Worm (Caenorhabditis elegans) whole organism, mixed stage, embryonic: ENCODE measurements around the gene Y41D4B.17.

Experiments
- M03D4.4 ChIP-seq: sonication (generic microtip); optimal IDR thresholded peaks from 2 replicates; lab custom pipeline; 2017; ENCODE audit warnings: mild to moderate bottlenecking, missing genetic modification characterization, missing compliant biosample characterization
- bed-3 ChIP-seq: fragments of 200-800 bp; sonication (Bioruptor generic); optimal IDR thresholded peaks from 3 replicates; lab custom pipeline; 2018; ENCODE audit warnings: mild to moderate bottlenecking, missing genetic modification characterization, moderate library complexity, missing compliant biosample characterization
- ceh-43 ChIP-seq: fragments of 200-800 bp; sonication (Bioruptor generic); optimal IDR thresholded peaks from 2 replicates; lab custom pipeline; 2018; ENCODE audit warnings: mild to moderate bottlenecking, missing genetic modification characterization, moderate library complexity, missing compliant biosample characterization
- ceh-83 ChIP-seq: fragments of 200-800 bp; sonication (Bioruptor generic); optimal IDR thresholded peaks from 2 replicates; lab custom pipeline; 2018; ENCODE audit warnings: mild to moderate bottlenecking, missing genetic modification characterization, missing compliant biosample characterization
- ces-1 ChIP-seq: fragments of 150-350 bp; optimal IDR thresholded peaks from 2 replicates; lab custom pipeline; 2014; ENCODE audit warnings: missing biosample characterization, missing genetic modification reagents, missing genetic modification characterization
- cnd-1 ChIP-seq: fragments of 200-800 bp; sonication (Bioruptor generic); optimal IDR thresholded peaks from 2 replicates; lab custom pipeline; 2018; ENCODE audit warnings: mild to moderate bottlenecking, missing genetic modification characterization, missing compliant biosample characterization
- elt-1 ChIP-seq: sonication (generic microtip); optimal IDR thresholded peaks from 2 replicates; lab custom pipeline; 2017; ENCODE audit warnings: missing genetic modification characterization, mild to moderate bottlenecking, missing compliant biosample characterization, antibody characterized with exemption, moderate library complexity, borderline replicate concordance; ENCODE audit not compliant: insufficient read depth
- elt-3 ChIP-seq: fragments of 150-350 bp; optimal IDR thresholded peaks from 2 replicates; lab custom pipeline; 2014; ENCODE audit warnings: missing biosample characterization, missing genetic modification characterization
- flh-1 ChIP-seq: fragments of 200-800 bp; sonication (Bioruptor generic); optimal IDR thresholded peaks from 2 replicates; lab custom pipeline; 2018; ENCODE audit warnings: mild to moderate bottlenecking, missing genetic modification characterization, moderate library complexity, missing compliant biosample characterization
- ham-2 ChIP-seq: fragments of 200-800 bp; sonication (Bioruptor generic); optimal IDR thresholded peaks from 2 replicates; lab custom pipeline; 2018; ENCODE audit warnings: mild to moderate bottlenecking, missing genetic modification characterization, missing compliant biosample characterization
- hlh-1 ChIP-seq: fragments of 150-350 bp; optimal IDR thresholded peaks from 2 replicates; lab custom pipeline; 2014; ENCODE audit warnings: missing biosample characterization, missing genetic modification reagents, missing genetic modification characterization
- lin-13 ChIP-seq: fragments of 150-350 bp; optimal IDR thresholded peaks from 2 replicates; lab custom pipeline; 2014; ENCODE audit warnings: missing biosample characterization, missing genetic modification characterization
- lsy-2 ChIP-seq: fragments of 150-350 bp; optimal IDR thresholded peaks from 2 replicates; lab custom pipeline; 2014; ENCODE audit warnings: missing biosample characterization, missing genetic modification characterization
- mep-1 ChIP-seq: fragments of 150-350 bp; optimal IDR thresholded peaks from 2 replicates; lab custom pipeline; 2017; ENCODE audit warnings: missing biosample characterization, missing genetic modification reagents, missing genetic modification characterization, inconsistent platforms
- mls-2 ChIP-seq: sonication (generic microtip); optimal IDR thresholded peaks from 2 replicates; lab custom pipeline; 2016; ENCODE audit warnings: mild to moderate bottlenecking, missing genetic modification characterization, moderate library complexity, missing compliant biosample characterization
- nhr-12 ChIP-seq: fragments of 150-350 bp; optimal IDR thresholded peaks from 2 replicates; lab custom pipeline; 2014; ENCODE audit warnings: missing biosample characterization, missing genetic modification characterization
- nhr-2 ChIP-seq: fragments of 150-350 bp; optimal IDR thresholded peaks from 2 replicates; lab custom pipeline; 2014; ENCODE audit warnings: missing biosample characterization, missing genetic modification characterization
- nhr-237 ChIP-seq: fragments of 150-350 bp; optimal IDR thresholded peaks from 2 replicates; lab custom pipeline; 2014; ENCODE audit warnings: missing biosample characterization, missing genetic modification characterization
- nhr-28 ChIP-seq: fragments of 150-350 bp; optimal IDR thresholded peaks from 2 replicates; lab custom pipeline; 2014; ENCODE audit warnings: missing biosample characterization, missing genetic modification characterization
- nhr-76 ChIP-seq: sonication (generic microtip); optimal IDR thresholded peaks from 2 replicates; lab custom pipeline; 2017; ENCODE audit warnings: missing biosample characterization, missing genetic modification characterization
- sem-2 ChIP-seq: fragments of 200-800 bp; sonication (Bioruptor generic); optimal IDR thresholded peaks from 2 replicates; lab custom pipeline; 2018; ENCODE audit warnings: mild to moderate bottlenecking, missing genetic modification characterization, missing compliant biosample characterization
- sptf-1 ChIP-seq: sonication (generic microtip); optimal IDR thresholded peaks from 2 replicates; lab custom pipeline; 2017; ENCODE audit warnings: mild to moderate bottlenecking, missing genetic modification characterization, moderate library complexity, missing compliant biosample characterization
- tbx-8 ChIP-seq: fragments of 200-800 bp; sonication (Bioruptor generic); optimal IDR thresholded peaks from 2 replicates; lab custom pipeline; 2018; ENCODE audit warnings: mild to moderate bottlenecking, missing genetic modification characterization, moderate library complexity, missing compliant biosample characterization
- unc-120 ChIP-seq: sonication (generic microtip); optimal IDR thresholded peaks from 2 replicates; lab custom pipeline; 2017; ENCODE audit warnings: missing genetic modification characterization, missing compliant biosample characterization; ENCODE audit not compliant: poor library complexity, severe bottlenecking
- unc-39 ChIP-seq: fragments of 150-350 bp; optimal IDR thresholded peaks from 2 replicates; lab custom pipeline; 2014; ENCODE audit warnings: missing biosample characterization, missing genetic modification characterization
- unc-62 ChIP-seq: fragments of 150-350 bp; optimal IDR thresholded peaks from 2 replicates; lab custom pipeline; 2014; ENCODE audit warnings: missing biosample characterization, missing genetic modification reagents, missing genetic modification characterization
- ztf-11 ChIP-seq: fragments of 150-350 bp; optimal IDR thresholded peaks from 2 replicates; lab custom pipeline; 2014; ENCODE audit warnings: missing biosample characterization, missing genetic modification characterization

The Y41D4B.17 gene

ce11 chrIV:1553195-1553918, 6.5 kb upstream of the Y41D4B.17 start, which contains the start of gene C34H4.2:
C34H4.2 (plus strand) TSS chrIV:1553752.
- no peak for TF ChIP-seq elt-1
- TF ChIP-seq hlh-1: no peak
- TF ChIP-seq bed-3 (GFP tag; lab: Kevin White, UChicago): no peak
- no peak for TF ChIP-seq ceh-83 (GFP tag; lab: Kevin White, UChicago)
- TF ChIP-seq nhr-28 (tag; lab: Kevin White, UChicago): no peak
- no peak for TF ChIP-seq M03D4.4 (tag; lab: Kevin White, UChicago)
- TF ChIP-seq, all 35 proteins: peak for 0

DNA sequence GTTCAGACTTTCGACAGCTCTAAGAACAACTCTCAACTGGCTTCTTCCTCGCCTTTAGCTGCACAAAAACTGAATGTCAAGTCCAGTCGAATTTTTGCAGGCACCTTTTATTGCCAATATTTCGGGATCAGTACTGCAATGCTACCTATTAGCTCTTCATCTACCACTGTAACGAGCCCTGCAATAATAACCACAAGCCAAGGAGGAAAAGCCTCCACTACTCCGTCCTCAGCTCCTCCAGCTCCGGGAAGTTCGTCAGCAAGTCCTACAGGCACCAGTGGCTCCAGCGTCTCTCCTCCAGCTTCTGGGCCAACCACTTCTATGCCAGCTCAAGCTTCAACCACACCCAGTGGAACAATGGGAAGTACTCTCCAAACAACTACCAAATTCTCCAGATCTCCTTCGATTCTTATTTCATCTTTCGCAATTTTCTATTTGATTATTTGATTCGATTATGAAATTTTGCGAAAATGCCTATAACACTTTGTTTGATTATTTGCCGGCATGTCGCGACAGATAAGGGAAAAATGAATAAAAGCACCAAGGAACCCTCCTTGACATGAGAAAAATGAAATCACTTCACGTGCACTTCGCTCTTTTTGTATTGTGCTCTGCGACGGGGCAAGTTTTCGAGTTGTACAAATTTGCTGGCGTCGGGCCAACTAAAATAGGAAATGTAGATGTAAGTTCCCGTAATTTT, 4.7 kb upstream of the Y41D4B.17 start, which contains the start of gene C34H4.1:
Gene C34H4.1, plus strand, starts transcription at position 559 of the 700 bp plus-strand sequence.
- no peak for TF ChIP-seq lin-13 (tag; lab: Kevin White, UChicago)
- no peak for TF ChIP-seq unc-39 (tag; lab: Kevin White, UChicago)
- no peak for TF ChIP-seq sptf-1
- no peak for TF ChIP-seq flh-1 (GFP tag; lab: Kevin White, UChicago)
- TF ChIP-seq tbx-8 (GFP tag; lab: Kevin White, UChicago): no peak

ce11 chrIV:1561884-1562283, 2.0 kb downstream of the Y41D4B.17 start, which contains the start of gene hpo-6:
hpo-6 (plus strand) TSS chrIV:1562184.
- TF ChIP-seq ceh-83 (GFP tag; lab: Kevin White, UChicago) (no peak), nhr-12 (tag; lab: Kevin White, UChicago) (no peak), elt-3 (tag; lab: Kevin White, UChicago) (no peak), flh-1 (GFP tag; lab: Kevin White, UChicago) (no peak), unc-39 (tag; lab: Kevin White, UChicago) (no peak), ces-1 (no peak), unc-62 (GFP tag; lab: Kevin White, UChicago) (no peak), lin-13 (tag; lab: Kevin White, UChicago) (no peak), sptf-1 (no peak), lsy-2 (no peak), nhr-237 (tag; lab: Kevin White, UChicago) (no peak), hlh-1 (no peak), bed-3 (GFP tag; lab: Kevin White, UChicago) (no peak)
- TF ChIP-seq, all 35 proteins: peak for 0

- no peak for TF ChIP-seq sem-2 (GFP tag; lab: Kevin White, UChicago)
- no peak for TF ChIP-seq hlh-1
- TF ChIP-seq elt-3 (tag; lab: Kevin White, UChicago): no peak
- no peak for TF ChIP-seq unc-39 (tag; lab: Kevin White, UChicago)
- no peak for TF ChIP-seq mep-1 (tag; lab: Kevin White, UChicago)
- no peak for TF ChIP-seq nhr-76 (tag; lab: Kevin White, UChicago)
- no peak for TF ChIP-seq tbx-8 (GFP tag; lab: Kevin White, UChicago)
- TF ChIP-seq ham-2 (GFP tag; lab: Kevin White, UChicago): no peak
- no peak for TF ChIP-seq ztf-11
- TF ChIP-seq bed-3 (GFP tag; lab: Kevin White, UChicago): no peak
- TF ChIP-seq ceh-43: no peak
- TF ChIP-seq unc-120 (tag; lab: Kevin White, UChicago): no peak
- TF ChIP-seq nhr-2 (tag; lab: Kevin White, UChicago): no peak
- TF ChIP-seq cnd-1 (tag; lab: Kevin White, UChicago): no peak
- TF ChIP-seq ceh-83 (GFP tag; lab: Kevin White, UChicago): no peak
- TF ChIP-seq sptf-1: no peak
- TF ChIP-seq nhr-12 (tag; lab: Kevin White, UChicago): no peak
- no peak for TF ChIP-seq mls-2
These were observed 3.7 kb downstream of the Y41D4B.17 start, which contains the start of gene Y41D4B.15 for ce11 chrIV:1563476-1564131. Y41D4B.15 (plus strand) TSS chrIV:1564081.

DNA sequence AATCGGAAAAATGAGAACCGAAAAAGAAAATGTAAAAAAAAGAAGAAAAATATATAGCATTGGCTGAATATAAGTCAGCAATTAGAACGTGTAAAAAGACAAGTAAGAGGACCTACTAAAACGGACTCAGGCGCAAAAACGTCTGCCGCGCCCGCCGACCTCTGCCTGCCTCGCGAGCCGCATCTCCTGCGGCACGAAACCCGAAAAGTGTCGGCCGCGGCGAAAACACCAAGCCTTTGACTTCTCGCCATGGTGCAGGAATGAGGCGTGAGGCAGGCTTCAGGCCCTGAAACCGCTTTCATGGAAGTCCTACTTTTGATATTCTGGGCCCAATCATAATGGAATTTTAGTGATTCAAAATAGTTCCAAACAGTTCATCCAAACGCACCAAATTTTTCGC, 5.8 kb downstream of the Y41D4B.17 start:
- no peak for TF ChIP-seq sptf-1
